In genomic region chr2L:20780768-20781167, dm6 we compare ENCODE assay signal across 4 fruit fly cellular contexts.
A peak's percentile ranks its signal among the peaks of the same experiment; 100 is the strongest.
TF ChIP-seq lines count a peak whose summit lies in the region.

No protein-coding gene starts in this region.

- no peak for TF ChIP-seq CTCF in whole organism, embryonic (GFP tag; optimal IDR thresholded peaks at IDR 0.05; lab: Kevin White, UChicago)

TF ChIP-seq in whole organism, adult, 20 proteins besides CTCF, POLR2A, EP300 and RAD21:
- peak; percentile 78 for TF ChIP-seq CG7045 (GFP tag; optimal IDR thresholded peaks at IDR 0.05; lab: Kevin White, UChicago)
- peak; percentile 21 for TF ChIP-seq CG1620 (GFP tag; optimal IDR thresholded peaks at IDR 0.05; lab: Kevin White, UChicago)
- TF ChIP-seq CG5204 (GFP tag; optimal IDR thresholded peaks at IDR 0.05; lab: Kevin White, UChicago) = peak; percentile 9
- TF ChIP-seq Clk (GFP tag; optimal IDR thresholded peaks at IDR 0.05; lab: Kevin White, UChicago) = peak; percentile 45
- no peak for TF ChIP-seq bab1 (GFP tag; optimal IDR thresholded peaks at IDR 0.05; lab: Kevin White, UChicago)
- peak; percentile 69 for TF ChIP-seq kay (GFP tag; lab: Kevin White, UChicago; ENCODE audit: borderline replicate concordance)
- no peak for TF ChIP-seq Hr96 (GFP tag; optimal IDR thresholded peaks at IDR 0.05; lab: Kevin White, UChicago)
- TF ChIP-seq ovo (GFP tag; optimal IDR thresholded peaks at IDR 0.05; lab: Kevin White, UChicago) = peak; percentile 39
- no peak for TF ChIP-seq cnc (optimal IDR thresholded peaks at IDR 0.05; lab: Kevin White, UChicago)
- peak; percentile 9 for TF ChIP-seq CG14711 (tag; optimal IDR thresholded peaks at IDR 0.05; lab: Kevin White, UChicago)
- TF ChIP-seq CG33017 (tag; optimal IDR thresholded peaks at IDR 0.05; lab: Kevin White, UChicago) = peak; percentile 79
- TF ChIP-seq CG7101 (tag; optimal IDR thresholded peaks at IDR 0.05; lab: Kevin White, UChicago) = peak; percentile 72
- peak; percentile 56 for TF ChIP-seq pad (GFP tag; optimal IDR thresholded peaks at IDR 0.05; lab: Kevin White, UChicago)
- peak; percentile 82 for TF ChIP-seq cic (GFP tag; optimal IDR thresholded peaks at IDR 0.05; lab: Kevin White, UChicago)
- peak; percentile 64 for TF ChIP-seq CG11617 (GFP tag; optimal IDR thresholded peaks at IDR 0.05; lab: Kevin White, UChicago)
- TF ChIP-seq Mnt (GFP tag; optimal IDR thresholded peaks at IDR 0.05; lab: Kevin White, UChicago) = peak; percentile 37
- peak; percentile 15 for TF ChIP-seq toe (GFP tag; optimal IDR thresholded peaks at IDR 0.05; lab: Kevin White, UChicago)
- TF ChIP-seq Crg-1 (GFP tag; optimal IDR thresholded peaks at IDR 0.05; lab: Kevin White, UChicago) = peak; percentile 39
- peak; percentile 81 for TF ChIP-seq CG12768 (GFP tag; optimal IDR thresholded peaks at IDR 0.05; lab: Kevin White, UChicago)
- TF ChIP-seq tj (GFP tag; optimal IDR thresholded peaks at IDR 0.05; lab: Kevin White, UChicago) = no peak

TF ChIP-seq in whole organism, embryonic, 481 proteins besides CTCF, POLR2A, EP300 and RAD21 (continues in another document):
- TF ChIP-seq fd64A (GFP tag; optimal IDR thresholded peaks at IDR 0.05; lab: Kevin White, UChicago) (peak; percentile 77), C15 (GFP tag; IDR thresholded peaks at IDR 0.05; lab: Robert Waterston, UW) (no peak), ac (GFP tag; optimal IDR thresholded peaks at IDR 0.05; lab: Kevin White, UChicago) (peak; percentile 82), Aef1 (GFP tag; IDR thresholded peaks at IDR 0.05; lab: Robert Waterston, UW) (no peak), ara (GFP tag; IDR thresholded peaks at IDR 0.05; lab: Robert Waterston, UW) (peak; percentile 50; the same call in 1 of the 2 replicates), ato (GFP tag; IDR thresholded peaks at IDR 0.05; lab: Robert Waterston, UW; ENCODE audit: partially characterized antibody) (no peak), Trl (optimal IDR thresholded peaks at IDR 0.05; lab: Kevin White, UChicago) (no peak), Trl (GFP tag; optimal IDR thresholded peaks at IDR 0.05; lab: Kevin White, UChicago) (peak; percentile 69), Atf6 (GFP tag; IDR thresholded peaks at IDR 0.05; lab: Robert Waterston, UW) (peak; percentile 53), CG31441 (GFP tag; IDR thresholded peaks at IDR 0.05; lab: Robert Waterston, UW) (peak; percentile 49; the same call in 1 of the 2 replicates), en (GFP tag; optimal IDR thresholded peaks at IDR 0.05; lab: Kevin White, UChicago) (peak; percentile 1), CG2120 (GFP tag; optimal IDR thresholded peaks at IDR 0.05; lab: Kevin White, UChicago) (peak; percentile 12), B-H2 (GFP tag; optimal IDR thresholded peaks at IDR 0.05; lab: Kevin White, UChicago) (peak; percentile 16), CG7928 (GFP tag; optimal IDR thresholded peaks at IDR 0.05; lab: Kevin White, UChicago) (peak; percentile 32), Deaf1 (tag; optimal IDR thresholded peaks at IDR 0.05; lab: Kevin White, UChicago) (no peak), Nf-YC (tag; optimal IDR thresholded peaks at IDR 0.05; lab: Kevin White, UChicago) (peak; percentile 20), schlank (tag; optimal IDR thresholded peaks at IDR 0.05; lab: Kevin White, UChicago) (peak; percentile 86), zen (tag; optimal IDR thresholded peaks at IDR 0.05; lab: Kevin White, UChicago) (peak; percentile 67), CG4282 (GFP tag; optimal IDR thresholded peaks at IDR 0.05; lab: Kevin White, UChicago) (peak; percentile 3), Abd-B (GFP tag; optimal IDR thresholded peaks at IDR 0.05; lab: Kevin White, UChicago) (no peak), Med (GFP tag; lab: Kevin White, UChicago) (peak; percentile 95), grau (tag; optimal IDR thresholded peaks at IDR 0.05; lab: Kevin White, UChicago) (peak; percentile 39), hkb (optimal IDR thresholded peaks at IDR 0.05; lab: Kevin White, UChicago) (no peak), hkb (GFP tag; IDR thresholded peaks at IDR 0.05; lab: Robert Waterston, UW) (peak; percentile 67), fd96Cb (tag; optimal IDR thresholded peaks at IDR 0.05; lab: Kevin White, UChicago) (peak; percentile 18)

TF ChIP-seq in whole organism, prepupa, 60 proteins besides CTCF, POLR2A, EP300 and RAD21:
- TF ChIP-seq CG6163 (GFP tag; IDR thresholded peaks at IDR 0.05; lab: Robert Waterston, UW) = no peak
- peak; percentile 26 for TF ChIP-seq topi (GFP tag; optimal IDR thresholded peaks at IDR 0.05; lab: Kevin White, UChicago)
- no peak for TF ChIP-seq Ets21C (GFP tag; optimal IDR thresholded peaks at IDR 0.05; lab: Kevin White, UChicago)
- peak; percentile 45 for TF ChIP-seq vri (GFP tag; optimal IDR thresholded peaks at IDR 0.05; lab: Kevin White, UChicago)
- TF ChIP-seq fkh (GFP tag; optimal IDR thresholded peaks at IDR 0.05; lab: Kevin White, UChicago) = peak; percentile 94

TF ChIP-seq in whole organism, wandering third instar larva, 38 proteins besides CTCF, POLR2A, EP300 and RAD21:
- TF ChIP-seq Mio (GFP tag; optimal IDR thresholded peaks at IDR 0.05; lab: Kevin White, UChicago) (no peak), sage (GFP tag; optimal IDR thresholded peaks at IDR 0.05; lab: Kevin White, UChicago) (no peak), GATAd (GFP tag; optimal IDR thresholded peaks at IDR 0.05; lab: Kevin White, UChicago) (no peak), usp (GFP tag; optimal IDR thresholded peaks at IDR 0.05; lab: Kevin White, UChicago) (no peak), Myc (optimal IDR thresholded peaks at IDR 0.05; lab: Kevin White, UChicago) (no peak), ey (GFP tag; optimal IDR thresholded peaks at IDR 0.05; lab: Kevin White, UChicago) (no peak), dmrt93B (GFP tag; optimal IDR thresholded peaks at IDR 0.05; lab: Kevin White, UChicago) (peak; percentile 12), sv (GFP tag; optimal IDR thresholded peaks at IDR 0.05; lab: Kevin White, UChicago) (no peak), rgr (GFP tag; optimal IDR thresholded peaks at IDR 0.05; lab: Kevin White, UChicago) (peak; percentile 70), Dfd (GFP tag; optimal IDR thresholded peaks at IDR 0.05; lab: Kevin White, UChicago) (no peak), h (GFP tag; optimal IDR thresholded peaks at IDR 0.05; lab: Kevin White, UChicago) (peak; percentile 74), br (GFP tag; optimal IDR thresholded peaks at IDR 0.05; lab: Kevin White, UChicago) (peak; percentile 68), OdsH (GFP tag; optimal IDR thresholded peaks at IDR 0.05; lab: Kevin White, UChicago) (peak; percentile 76), CrebA (GFP tag; optimal IDR thresholded peaks at IDR 0.05; lab: Kevin White, UChicago; ENCODE audit: borderline replicate concordance) (no peak), N (GFP tag; optimal IDR thresholded peaks at IDR 0.05; lab: Kevin White, UChicago) (no peak), Hr78 (GFP tag; optimal IDR thresholded peaks at IDR 0.05; lab: Kevin White, UChicago) (no peak), jim (GFP tag; optimal IDR thresholded peaks at IDR 0.05; lab: Kevin White, UChicago) (no peak), tai (GFP tag; optimal IDR thresholded peaks at IDR 0.05; lab: Kevin White, UChicago) (no peak), foxo (GFP tag; optimal IDR thresholded peaks at IDR 0.05; lab: Kevin White, UChicago) (peak in 1 of 2 experiments; percentile 45), dl (GFP tag; optimal IDR thresholded peaks at IDR 0.05; lab: Kevin White, UChicago; ENCODE audit: insufficient read depth in 1 of 2, partially characterized antibody in 2 of 2) (no peak), CG32264 (GFP tag; optimal IDR thresholded peaks at IDR 0.05; lab: Kevin White, UChicago) (peak; percentile 31), woc (GFP tag; optimal IDR thresholded peaks at IDR 0.05; lab: Kevin White, UChicago) (no peak), brk (GFP tag; optimal IDR thresholded peaks at IDR 0.05; lab: Kevin White, UChicago) (no peak), Abd-B (GFP tag; optimal IDR thresholded peaks at IDR 0.05; lab: Kevin White, UChicago) (no peak), Hnf4 (GFP tag; optimal IDR thresholded peaks at IDR 0.05; lab: Kevin White, UChicago) (peak; percentile 50), Dif (GFP tag; optimal IDR thresholded peaks at IDR 0.05; lab: Kevin White, UChicago; ENCODE audit: partially characterized antibody) (no peak), dsf (GFP tag; optimal IDR thresholded peaks at IDR 0.05; lab: Kevin White, UChicago; ENCODE audit: borderline replicate concordance) (no peak), Sp1 (GFP tag; optimal IDR thresholded peaks at IDR 0.05; lab: Kevin White, UChicago) (peak; percentile 45), HLH106 (tag; optimal IDR thresholded peaks at IDR 0.05; lab: Kevin White, UChicago) (no peak), Vsx2 (GFP tag; optimal IDR thresholded peaks at IDR 0.05; lab: Kevin White, UChicago; ENCODE audit: partially characterized antibody) (no peak), fru (GFP tag; optimal IDR thresholded peaks at IDR 0.05; lab: Kevin White, UChicago) (peak; percentile 43), Jra (GFP tag; optimal IDR thresholded peaks at IDR 0.05; lab: Kevin White, UChicago) (peak; percentile 50), Rel (GFP tag; optimal IDR thresholded peaks at IDR 0.05; lab: Kevin White, UChicago) (no peak), Rel (tag; optimal IDR thresholded peaks at IDR 0.05; lab: Kevin White, UChicago) (no peak), psq (GFP tag; optimal IDR thresholded peaks at IDR 0.05; lab: Kevin White, UChicago) (peak; percentile 42), lola (GFP tag; optimal IDR thresholded peaks at IDR 0.05; lab: Kevin White, UChicago) (no peak), pan (optimal IDR thresholded peaks at IDR 0.05; lab: Kevin White, UChicago) (no peak), Hr83 (GFP tag; optimal IDR thresholded peaks at IDR 0.05; lab: Kevin White, UChicago; ENCODE audit: poor library complexity, severe bottlenecking) (peak; percentile 85), CG9705 (GFP tag; optimal IDR thresholded peaks at IDR 0.05; lab: Kevin White, UChicago) (no peak)
